Worm (Caenorhabditis elegans) whole organism, L3 larva: Measurements from ENCODE around the gene ZK1290.13.

ENCODE experiments used
- R02D3.7 ChIP-seq: fragments of 150-350 bp; optimal IDR thresholded peaks from 2 replicates; lab custom pipeline; 2014; ENCODE audit warnings: missing biosample characterization, missing genetic modification characterization
- aly-2 ChIP-seq: fragments of 150-350 bp; optimal IDR thresholded peaks from 2 replicates; lab custom pipeline; 2014; ENCODE audit warnings: missing biosample characterization, missing genetic modification characterization
- ama-1 ChIP-seq: fragments of 150-350 bp; optimal IDR thresholded peaks from 2 replicates; lab custom pipeline; 2018
- ceh-28 ChIP-seq: fragments of 150-350 bp; optimal IDR thresholded peaks from 2 replicates; lab custom pipeline; 2014; ENCODE audit warnings: missing biosample characterization, missing genetic modification reagents, missing genetic modification characterization
- elt-1 ChIP-seq: fragments of 150-350 bp; optimal IDR thresholded peaks from 2 replicates; lab custom pipeline; 2014; ENCODE audit warnings: missing biosample characterization, missing genetic modification characterization
- eor-1 ChIP-seq, 2 experiments: fragments of 150-350 bp; optimal IDR thresholded peaks; 2 replicates each; lab custom pipeline; 2014 to 2018; ENCODE audit warnings: missing biosample characterization in 2 of 2, missing genetic modification characterization in 2 of 2
- fkh-10 ChIP-seq: sonication (generic microtip); optimal IDR thresholded peaks from 2 replicates; lab custom pipeline; 2017; ENCODE audit warnings: missing biosample characterization, missing genetic modification reagents, missing genetic modification characterization
- fos-1 ChIP-seq: fragments of 150-350 bp; optimal IDR thresholded peaks from 2 replicates; lab custom pipeline; 2014; ENCODE audit warnings: missing biosample characterization, missing genetic modification characterization
- lin-15B ChIP-seq: fragments of 150-350 bp; optimal IDR thresholded peaks from 2 replicates; lab custom pipeline; 2014; ENCODE audit warnings: missing biosample characterization, missing genetic modification characterization
- nhr-11 ChIP-seq: fragments of 150-350 bp; optimal IDR thresholded peaks from 2 replicates; lab custom pipeline; 2014; ENCODE audit warnings: missing biosample characterization, missing genetic modification characterization
- nhr-237 ChIP-seq: fragments of 150-350 bp; optimal IDR thresholded peaks from 2 replicates; lab custom pipeline; 2014; ENCODE audit warnings: missing biosample characterization, missing genetic modification characterization
- nhr-28 ChIP-seq: fragments of 150-350 bp; optimal IDR thresholded peaks from 2 replicates; lab custom pipeline; 2014; ENCODE audit warnings: missing biosample characterization, missing genetic modification characterization
- unc-39 ChIP-seq: sonication (generic microtip); optimal IDR thresholded peaks from 4 replicates; lab custom pipeline; 2017; ENCODE audit warnings: missing biosample characterization, missing genetic modification characterization

DNA sequence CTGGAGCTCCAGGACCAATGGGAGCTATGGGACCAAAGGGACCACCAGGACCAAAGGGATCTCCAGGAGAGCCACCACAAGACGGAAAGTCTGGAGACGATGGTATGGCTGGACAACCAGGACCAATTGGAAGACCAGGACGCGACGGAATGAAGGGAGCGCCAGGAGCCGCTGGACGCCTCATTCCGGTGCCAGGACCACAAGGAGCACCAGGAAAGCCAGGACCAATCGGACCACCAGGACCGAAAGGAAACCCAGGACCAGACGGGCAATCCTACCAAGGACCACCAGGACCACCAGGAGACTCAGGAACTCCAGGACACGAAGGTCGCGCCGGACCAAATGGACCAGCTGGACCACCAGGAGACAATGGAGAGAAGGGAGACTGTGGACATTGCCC is 10.0 kb downstream of the ZK1290.13 start:
- TF ChIP-seq nhr-28 (no peak), eor-1 (tag; optimal IDR thresholded peaks at IDR 0.05; lab: Kevin White, UChicago) (no peak), nhr-11 (no peak), R02D3.7 (tag; lab: Kevin White, UChicago) (no peak), unc-39 (tag; lab: Kevin White, UChicago) (no peak), ama-1 (peak; percentile 32), elt-1 (tag; lab: Kevin White, UChicago) (no peak), ceh-28 (no peak), lin-15B (tag; lab: Kevin White, UChicago) (no peak), aly-2 (tag; lab: Kevin White, UChicago) (no peak), nhr-237 (tag; lab: Kevin White, UChicago) (no peak), fos-1 (no peak), fkh-10 (GFP tag; lab: Kevin White, UChicago) (no peak)
